Fruit fly (Drosophila melanogaster) whole organism, embryonic: ENCODE data around the gene Eig71Ej.

Source experiments
- Adf1 ChIP-seq: fragments of 200-800 bp; sonication (Bioruptor generic); IDR thresholded peaks from 2 replicates; pipeline ENCODE4 v1.3.6; 2022; ENCODE audit warnings: missing biosample characterization, missing genetic modification characterization
- Asciz ChIP-seq: fragments of 200-800 bp; sonication (Bioruptor generic); optimal IDR thresholded peaks from 2 replicates; lab custom pipeline; 2017; ENCODE audit warnings: missing biosample characterization, mild to moderate bottlenecking, missing genetic modification characterization, missing genetic modification reagents
- CG10209 ChIP-seq: fragments of 200-800 bp; sonication (Bioruptor generic); optimal IDR thresholded peaks from 3 replicates; lab custom pipeline; 2017; ENCODE audit warnings: missing biosample characterization, mild to moderate bottlenecking, missing genetic modification characterization, missing genetic modification reagents
- CG10959 ChIP-seq: fragments of 200-800 bp; sonication (Bioruptor generic); IDR thresholded peaks from 2 replicates; pipeline ENCODE4 v1.3.6; 2022; ENCODE audit warnings: missing biosample characterization, missing genetic modification characterization
- CG12155 ChIP-seq: fragments of 200-800 bp; sonication (Bioruptor generic); optimal IDR thresholded peaks from 3 replicates; lab custom pipeline; 2016; ENCODE audit warnings: missing biosample characterization, missing genetic modification characterization
- CG12744 ChIP-seq: fragments of 200-800 bp; sonication (Bioruptor generic); optimal IDR thresholded peaks from 2 replicates; lab custom pipeline; 2016; ENCODE audit warnings: missing biosample characterization, missing genetic modification characterization
- CG15011 ChIP-seq: fragments of 200-800 bp; sonication (Bioruptor generic); optimal IDR thresholded peaks from 3 replicates; lab custom pipeline; 2018; ENCODE audit warnings: missing biosample characterization, mild to moderate bottlenecking, missing genetic modification characterization
- CG15073 ChIP-seq: fragments of 200-800 bp; sonication (Bioruptor generic); optimal IDR thresholded peaks from 2 replicates; lab custom pipeline; 2016; ENCODE audit warnings: missing biosample characterization, missing genetic modification characterization
- CG1529 ChIP-seq: fragments of 200-800 bp; sonication (Bioruptor generic); optimal IDR thresholded peaks from 3 replicates; lab custom pipeline; 2018; ENCODE audit warnings: missing biosample characterization, missing genetic modification characterization
- CG1647 ChIP-seq: fragments of 200-800 bp; sonication (Bioruptor generic); optimal IDR thresholded peaks from 3 replicates; lab custom pipeline; 2016; ENCODE audit warnings: missing biosample characterization, missing genetic modification characterization
- CG17385 ChIP-seq: fragments of 200-800 bp; sonication (Bioruptor generic); optimal IDR thresholded peaks from 3 replicates; lab custom pipeline; 2018; ENCODE audit warnings: missing biosample characterization, mild to moderate bottlenecking, missing genetic modification characterization
- CG2678 ChIP-seq: fragments of 200-800 bp; sonication (Bioruptor generic); optimal IDR thresholded peaks from 3 replicates; lab custom pipeline; 2019; ENCODE audit warnings: missing biosample characterization, mild to moderate bottlenecking, missing genetic modification characterization, moderate library complexity
- CG3065 ChIP-seq: fragments of 200-800 bp; sonication (Bioruptor generic); optimal IDR thresholded peaks from 2 replicates; lab custom pipeline; 2016; ENCODE audit warnings: missing biosample characterization, missing genetic modification characterization
- CG32772 ChIP-seq: fragments of 200-800 bp; sonication (Bioruptor generic); IDR thresholded peaks from 2 replicates; pipeline ENCODE4 v1.3.6; 2022; ENCODE audit warnings: missing biosample characterization, missing genetic modification characterization
- CG3838 ChIP-seq: fragments of 200-800 bp; sonication (Bioruptor generic); optimal IDR thresholded peaks from 3 replicates; lab custom pipeline; 2016; ENCODE audit warnings: missing biosample characterization, missing genetic modification characterization
- CG3847 ChIP-seq: fragments of 200-800 bp; sonication (Bioruptor generic); IDR thresholded peaks from 2 replicates; pipeline ENCODE4 v1.3.6; 2022; ENCODE audit warnings: missing biosample characterization, missing genetic modification characterization
- CG43689 ChIP-seq: fragments of 200-800 bp; sonication (Bioruptor generic); IDR thresholded peaks from 2 replicates; pipeline ENCODE4 v1.3.6; 2022; ENCODE audit warnings: missing biosample characterization, missing genetic modification characterization
- CG4854 ChIP-seq: fragments of 200-800 bp; sonication (Bioruptor generic); optimal IDR thresholded peaks from 2 replicates; lab custom pipeline; 2016; ENCODE audit warnings: missing biosample characterization, missing genetic modification characterization, inconsistent platforms
- CG6175 ChIP-seq: fragments of 200-800 bp; sonication (Bioruptor generic); IDR thresholded peaks from 3 replicates; pipeline ENCODE4 v1.3.6; 2022; ENCODE audit warnings: missing biosample characterization, missing genetic modification characterization
- CG7357 ChIP-seq: fragments of 200-800 bp; sonication (Bioruptor generic); IDR thresholded peaks from 3 replicates; pipeline ENCODE4 v1.3.6; 2022; ENCODE audit warnings: missing biosample characterization, missing genetic modification characterization
- CG7928 ChIP-seq: fragments of 200-800 bp; sonication (Bioruptor generic); optimal IDR thresholded peaks from 2 replicates; lab custom pipeline; 2017; ENCODE audit warnings: missing biosample characterization, mild to moderate bottlenecking, missing genetic modification characterization
- CG7987 ChIP-seq: fragments of 200-800 bp; sonication (Bioruptor generic); optimal IDR thresholded peaks from 2 replicates; lab custom pipeline; 2018; ENCODE audit warnings: missing biosample characterization, mild to moderate bottlenecking, missing genetic modification characterization, moderate library complexity
- CG8359 ChIP-seq: fragments of 200-800 bp; sonication (Bioruptor generic); optimal IDR thresholded peaks from 2 replicates; lab custom pipeline; 2017; ENCODE audit warnings: missing biosample characterization, mild to moderate bottlenecking, missing genetic modification characterization, borderline replicate concordance
- D19A ChIP-seq: fragments of 200-800 bp; optimal IDR thresholded peaks from 3 replicates; lab custom pipeline; 2019; ENCODE audit warnings: missing biosample characterization, mild to moderate bottlenecking, missing genetic modification characterization, moderate library complexity
- ERR ChIP-seq: fragments of 200-800 bp; sonication (Bioruptor generic); optimal IDR thresholded peaks from 2 replicates; lab custom pipeline; 2016; ENCODE audit warnings: missing biosample characterization, missing genetic modification characterization
- Elba2 ChIP-seq: fragments of 200-800 bp; sonication (Bioruptor generic); optimal IDR thresholded peaks from 3 replicates; lab custom pipeline; 2016; ENCODE audit warnings: missing biosample characterization, missing genetic modification characterization
- Hr51 ChIP-seq, 2 experiments: fragments of 200-800 bp; sonication (Bioruptor generic); optimal IDR thresholded peaks; 2 replicates in 1 of 2; 3 replicates in 1 of 2; lab custom pipeline; 2016 to 2018; ENCODE audit warnings: missing biosample characterization in 2 of 2, missing genetic modification characterization in 2 of 2, mild to moderate bottlenecking in 1 of 2, moderate library complexity in 1 of 2
- Myb ChIP-seq: fragments of 200-800 bp; sonication (Bioruptor generic); optimal IDR thresholded peaks from 2 replicates; lab custom pipeline; 2016; ENCODE audit warnings: missing biosample characterization, missing genetic modification characterization
- Sin3A ChIP-seq: fragments of >200 bp; optimal IDR thresholded peaks from 2 replicates; lab custom pipeline; 2018
- Sox100B ChIP-seq: fragments of 200-800 bp; sonication (Bioruptor generic); optimal IDR thresholded peaks from 3 replicates; lab custom pipeline; 2018; ENCODE audit warnings: missing biosample characterization, mild to moderate bottlenecking, missing genetic modification characterization
- Usf ChIP-seq: fragments of 200-800 bp; sonication (Bioruptor generic); optimal IDR thresholded peaks from 2 replicates; lab custom pipeline; 2017; ENCODE audit warnings: missing genotype, missing biosample characterization, missing genetic modification characterization
- YL-1 ChIP-seq: fragments of 200-800 bp; sonication (Bioruptor generic); optimal IDR thresholded peaks from 3 replicates; lab custom pipeline; 2017; ENCODE audit warnings: missing biosample characterization, mild to moderate bottlenecking, missing genetic modification characterization
- br ChIP-seq: fragments of >200 bp; optimal IDR thresholded peaks from 2 replicates; lab custom pipeline; 2017
- btn ChIP-seq: fragments of 200-800 bp; sonication (Bioruptor generic); optimal IDR thresholded peaks from 2 replicates; lab custom pipeline; 2016; ENCODE audit warnings: missing biosample characterization, missing genetic modification characterization
- dpn ChIP-seq, 2 experiments: fragments of 200-800 bp; sonication (Bioruptor generic); optimal IDR thresholded peaks; 3 replicates each; lab custom pipeline; 2016; ENCODE audit warnings: missing biosample characterization in 2 of 2, missing genetic modification characterization in 2 of 2
- esg ChIP-seq: fragments of 200-800 bp; sonication (Bioruptor generic); conservative IDR thresholded peaks from 2 replicates; pipeline ENCODE4 v1.3.6; 2022; ENCODE audit warnings: missing biosample characterization, missing genetic modification characterization
- h ChIP-seq: fragments of >200 bp; optimal IDR thresholded peaks from 2 replicates; lab custom pipeline; 2017
- insv ChIP-seq, 2 experiments: fragments of 200-800 bp; sonication (Bioruptor generic); optimal IDR thresholded peaks; 3 replicates each; lab custom pipeline; 2016 to 2018; ENCODE audit warnings: missing biosample characterization in 2 of 2, missing genetic modification characterization in 2 of 2
- jigr1 ChIP-seq: fragments of 200-800 bp; sonication (Bioruptor generic); IDR thresholded peaks from 3 replicates; pipeline ENCODE4 v1.3.6; 2022; ENCODE audit warnings: missing biosample characterization, missing genetic modification characterization
- jing ChIP-seq: fragments of 200-800 bp; sonication (Bioruptor generic); optimal IDR thresholded peaks from 2 replicates; lab custom pipeline; 2018; ENCODE audit warnings: missing biosample characterization, mild to moderate bottlenecking, missing genetic modification characterization
- lmd ChIP-seq: fragments of 200-800 bp; sonication (Bioruptor generic); IDR thresholded peaks from 2 replicates; pipeline ENCODE4 v1.3.6; 2022; ENCODE audit warnings: missing biosample characterization, missing genetic modification characterization
- mirr ChIP-seq: fragments of 200-800 bp; sonication (Bioruptor generic); optimal IDR thresholded peaks from 3 replicates; lab custom pipeline; 2018; ENCODE audit warnings: missing biosample characterization, mild to moderate bottlenecking, missing genetic modification characterization
- onecut ChIP-seq: fragments of 200-800 bp; sonication (Bioruptor generic); IDR thresholded peaks from 2 replicates; pipeline ENCODE4 v1.3.6; 2022; ENCODE audit warnings: missing biosample characterization, missing genetic modification characterization
- prd ChIP-seq, 3 experiments: fragments of >200 bp in 2 of 3; fragments of 200-800 bp in 1 of 3; sonication (Bioruptor generic) in 1 of 3; optimal IDR thresholded peaks in 2 of 3; IDR thresholded peaks in 1 of 3; 2 replicates in 2 of 3; 3 replicates in 1 of 3; pipeline versions ENCODE4 v1.3.6 to Lab custom; 2017 to 2022; ENCODE audit warnings: missing biosample characterization in 1 of 3, missing genetic modification characterization in 1 of 3
- pzg ChIP-seq: fragments of 200-800 bp; sonication (Bioruptor generic); optimal IDR thresholded peaks from 3 replicates; lab custom pipeline; 2018; ENCODE audit warnings: missing biosample characterization, mild to moderate bottlenecking, missing genetic modification characterization, moderate library complexity
- stwl ChIP-seq: fragments of 200-800 bp; sonication (Bioruptor generic); optimal IDR thresholded peaks from 3 replicates; lab custom pipeline; 2018; ENCODE audit warnings: missing biosample characterization, mild to moderate bottlenecking, missing genetic modification characterization, moderate library complexity
- tin ChIP-seq: fragments of 200-800 bp; sonication (Bioruptor generic); optimal IDR thresholded peaks from 3 replicates; lab custom pipeline; 2016; ENCODE audit warnings: missing biosample characterization, missing genetic modification characterization
- tio ChIP-seq: fragments of 200-800 bp; sonication (Bioruptor generic); optimal IDR thresholded peaks from 2 replicates; lab custom pipeline; 2017; ENCODE audit warnings: missing biosample characterization, missing genetic modification characterization, inconsistent platforms
- wor ChIP-seq: fragments of 200-800 bp; sonication (Bioruptor generic); IDR thresholded peaks from 2 replicates; pipeline ENCODE4 v1.3.6; 2022; ENCODE audit warnings: missing biosample characterization, missing genetic modification characterization
- zfh2 ChIP-seq: fragments of 200-800 bp; sonication (Bioruptor generic); optimal IDR thresholded peaks from 2 replicates; lab custom pipeline; 2016; ENCODE audit warnings: missing biosample characterization, missing genetic modification characterization

Gene Eig71Ej

DNA sequence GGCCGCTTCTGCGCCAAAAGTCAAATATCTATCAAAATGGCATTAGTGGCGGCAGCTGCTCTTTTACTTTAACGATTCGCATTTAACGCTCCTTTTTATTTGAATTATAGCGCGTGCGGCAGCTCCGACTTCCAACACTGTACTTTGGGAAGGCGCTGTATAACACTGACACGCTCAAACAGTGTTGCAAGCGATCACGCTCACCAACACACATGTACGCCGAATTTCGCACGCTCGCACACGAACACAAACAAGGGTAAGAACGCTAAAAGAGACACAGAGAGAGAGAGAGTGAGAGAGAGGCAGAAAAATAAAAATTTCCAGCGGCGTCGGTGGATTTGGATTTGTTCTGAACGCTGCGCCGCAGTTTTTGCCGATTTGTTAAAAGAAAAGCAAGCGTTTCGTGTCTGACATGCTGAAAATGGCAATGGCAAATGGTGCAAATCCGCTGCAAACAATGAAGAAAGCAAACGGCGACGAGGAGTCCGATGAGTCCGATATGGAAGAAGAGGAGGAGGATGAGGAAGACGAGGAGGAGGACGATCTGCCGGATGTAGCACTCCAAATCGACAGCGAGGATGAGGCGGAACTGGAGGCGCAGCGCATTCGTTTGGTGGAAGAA is 41.1 kb downstream of the Eig71Ej start, which contains the start of gene Phs (continued):
- TF ChIP-seq CG4854, result peak; percentile 77
- TF ChIP-seq CG6175 (GFP tag; lab: Robert Waterston, UW), result peak; percentile 82
- peak; percentile 85 for TF ChIP-seq pzg (GFP tag; lab: Kevin White, UChicago)
- TF ChIP-seq CG17385, result peak; percentile 55
- TF ChIP-seq insv (GFP tag; optimal IDR thresholded peaks at IDR 0.05; lab: Kevin White, UChicago), result peak in 1 of 2 experiments; percentile 30
- peak; percentile 47 for TF ChIP-seq Asciz (GFP tag; lab: Kevin White, UChicago)
- peak; percentile 94 for TF ChIP-seq CG3847 (GFP tag; lab: Robert Waterston, UW)
- TF ChIP-seq CG3838 (GFP tag; lab: Kevin White, UChicago), result peak; percentile 61
- TF ChIP-seq Elba2, result peak; percentile 63
- peak; percentile 55; the same call in 1 of the 2 replicates for TF ChIP-seq CG10959 (GFP tag; lab: Robert Waterston, UW)
- no peak for TF ChIP-seq CG15073 (GFP tag; lab: Kevin White, UChicago)
- peak; percentile 64; the same call in 1 of the 2 replicates for TF ChIP-seq CG32772
- no peak for TF ChIP-seq prd (optimal IDR thresholded peaks at IDR 0.05; lab: Kevin White, UChicago)
- peak; percentile 78 for TF ChIP-seq prd (GFP tag; IDR thresholded peaks at IDR 0.05; lab: Robert Waterston, UW)
- TF ChIP-seq tin (GFP tag; lab: Kevin White, UChicago), result peak; percentile 91
- TF ChIP-seq CG43689 (GFP tag; lab: Robert Waterston, UW), result no peak
- TF ChIP-seq CG2678 (tag; lab: Kevin White, UChicago), result peak; percentile 38
- peak; percentile 66 for TF ChIP-seq lmd (GFP tag; lab: Robert Waterston, UW)
- peak; percentile 19 for TF ChIP-seq CG15011 (GFP tag; lab: Kevin White, UChicago)
- TF ChIP-seq CG12155 (GFP tag; lab: Kevin White, UChicago), result peak; percentile 88
- peak; percentile 54 for TF ChIP-seq Sin3A (lab: Kevin White, UChicago)
- peak; percentile 35; the same call in 1 of the 2 replicates for TF ChIP-seq Adf1
- TF ChIP-seq Hr51 (GFP tag; optimal IDR thresholded peaks at IDR 0.05; lab: Kevin White, UChicago), result peak; percentile 4 to 91
- TF ChIP-seq br, result no peak
- no peak for TF ChIP-seq esg (GFP tag; lab: Robert Waterston, UW)
- TF ChIP-seq D19A (tag; lab: Kevin White, UChicago), result no peak
- peak; percentile 21 for TF ChIP-seq Sox100B
- TF ChIP-seq wor (GFP tag; lab: Robert Waterston, UW), result no peak
- TF ChIP-seq onecut, result peak; percentile 72
- no peak for TF ChIP-seq h (lab: Kevin White, UChicago)
- TF ChIP-seq CG3065, result peak; percentile 51
- TF ChIP-seq jing (GFP tag; lab: Kevin White, UChicago), result peak; percentile 48
- peak; percentile 99 for TF ChIP-seq stwl (tag; lab: Kevin White, UChicago)
- peak; percentile 77 for TF ChIP-seq YL-1 (GFP tag; lab: Kevin White, UChicago)
- peak; percentile 53 for TF ChIP-seq mirr (GFP tag; lab: Kevin White, UChicago)
- peak; percentile 92 for TF ChIP-seq ERR (GFP tag; lab: Kevin White, UChicago)
- peak; percentile 11 for TF ChIP-seq CG8359 (GFP tag; lab: Kevin White, UChicago)
- TF ChIP-seq jigr1 (GFP tag; lab: Robert Waterston, UW), result no peak
- TF ChIP-seq CG7987 (GFP tag; lab: Kevin White, UChicago), result peak; percentile 88
- peak; percentile 94 for TF ChIP-seq zfh2 (GFP tag; lab: Kevin White, UChicago)
- TF ChIP-seq tio, result peak; percentile 46
- TF ChIP-seq CG1647 (GFP tag; lab: Kevin White, UChicago), result peak; percentile 84
- 0 out of 3 replicates have a peak, but pooled peaks have one; percentile 33 for TF ChIP-seq CG7357 (GFP tag; lab: Robert Waterston, UW)
- peak; percentile 19 for TF ChIP-seq CG1529 (GFP tag; lab: Kevin White, UChicago)
- peak; percentile 80 for TF ChIP-seq CG10209 (GFP tag; lab: Kevin White, UChicago)
- peak; percentile 78 for TF ChIP-seq btn (GFP tag; lab: Kevin White, UChicago)
- peak; percentile 48 for TF ChIP-seq Usf (GFP tag; lab: Kevin White, UChicago)
- peak; percentile 87 for TF ChIP-seq CG12744 (GFP tag; lab: Kevin White, UChicago)
- TF ChIP-seq CG7928 (GFP tag; lab: Kevin White, UChicago), result peak; percentile 36
- peak; percentile 87 to 91 for TF ChIP-seq dpn (GFP tag; optimal IDR thresholded peaks at IDR 0.05; lab: Kevin White, UChicago)
- peak; percentile 91 for TF ChIP-seq Myb (GFP tag; lab: Kevin White, UChicago)
